Fruit fly (Drosophila melanogaster) Kc167 (cell line): ENCODE data around the gene PrBP.

Experiments used
- Myc ChIP-seq: fragments of >200 bp; optimal IDR thresholded peaks from 2 replicates; lab custom pipeline; 2017; ENCODE audit warnings: missing external identifiers
- Sin3A ChIP-seq: fragments of >200 bp; optimal IDR thresholded peaks from 2 replicates; lab custom pipeline; 2018; ENCODE audit warnings: missing external identifiers
- h ChIP-seq: fragments of >200 bp; optimal IDR thresholded peaks from 3 replicates; lab custom pipeline; 2018; ENCODE audit warnings: missing external identifiers
- insv ChIP-seq: fragments of >200 bp; optimal IDR thresholded peaks from 3 replicates; lab custom pipeline; 2018; ENCODE audit warnings: missing external identifiers
- psq ChIP-seq: fragments of >200 bp; optimal IDR thresholded peaks from 2 replicates; lab custom pipeline; 2017; ENCODE audit warnings: missing external identifiers

- TF ChIP-seq Sin3A (lab: Kevin White, UChicago) (no peak), insv (no peak), Myc (no peak), psq (lab: Kevin White, UChicago) (no peak), h (no peak)
Observed at dm6 chr2L:8694250-8694704, 8.5 kb upstream of the PrBP start.
